Worm (Caenorhabditis elegans) whole organism, mixed stage, embryonic: ENCODE measurements around the gene ZK673.4.
"Not testable (repeated sequence)": the region's sequence is repeated elsewhere in the genome, so short reads cannot be mapped to it uniquely, and the experiment has no call there.

ENCODE experiments used
- bed-3 ChIP-seq: fragments of 200-800 bp; sonication (Bioruptor generic); optimal IDR thresholded peaks from 3 replicates; lab custom pipeline; 2018; ENCODE audit warnings: mild to moderate bottlenecking, missing genetic modification characterization, moderate library complexity, missing compliant biosample characterization
- cnd-1 ChIP-seq: fragments of 200-800 bp; sonication (Bioruptor generic); optimal IDR thresholded peaks from 2 replicates; lab custom pipeline; 2018; ENCODE audit warnings: mild to moderate bottlenecking, missing genetic modification characterization, missing compliant biosample characterization
- elt-1 ChIP-seq: sonication (generic microtip); optimal IDR thresholded peaks from 2 replicates; lab custom pipeline; 2017; ENCODE audit warnings: missing genetic modification characterization, mild to moderate bottlenecking, missing compliant biosample characterization, antibody characterized with exemption, moderate library complexity, borderline replicate concordance; ENCODE audit not compliant: insufficient read depth
- lin-13 ChIP-seq: fragments of 150-350 bp; optimal IDR thresholded peaks from 2 replicates; lab custom pipeline; 2014; ENCODE audit warnings: missing biosample characterization, missing genetic modification characterization
- nhr-2 ChIP-seq: fragments of 150-350 bp; optimal IDR thresholded peaks from 2 replicates; lab custom pipeline; 2014; ENCODE audit warnings: missing biosample characterization, missing genetic modification characterization
- tbx-8 ChIP-seq: fragments of 200-800 bp; sonication (Bioruptor generic); optimal IDR thresholded peaks from 2 replicates; lab custom pipeline; 2018; ENCODE audit warnings: mild to moderate bottlenecking, missing genetic modification characterization, moderate library complexity, missing compliant biosample characterization
- unc-39 ChIP-seq: fragments of 150-350 bp; optimal IDR thresholded peaks from 2 replicates; lab custom pipeline; 2014; ENCODE audit warnings: missing biosample characterization, missing genetic modification characterization
- unc-62 ChIP-seq: fragments of 150-350 bp; optimal IDR thresholded peaks from 2 replicates; lab custom pipeline; 2014; ENCODE audit warnings: missing biosample characterization, missing genetic modification reagents, missing genetic modification characterization

- TF ChIP-seq unc-62 (GFP tag; lab: Kevin White, UChicago); elt-1 (tag; lab: Kevin White, UChicago); tbx-8 (GFP tag; lab: Kevin White, UChicago); bed-3; lin-13 (tag; lab: Kevin White, UChicago); nhr-2 (tag; lab: Kevin White, UChicago); cnd-1 (tag; lab: Kevin White, UChicago); unc-39 (tag; lab: Kevin White, UChicago): not testable (repeated sequence)
These were observed 9.9 kb upstream of the ZK673.4 start, which contains the start of gene ZK673.1 for ce11 chrII:10442846-10443245.
